Worm (Caenorhabditis elegans) whole organism, L4 larva: ENCODE results near the gene alkb-8.
"Not testable (repeated sequence)": the region's sequence is repeated elsewhere in the genome, so short reads cannot be mapped to it uniquely, and the experiment has no call there.

Experiments used
- R02D3.7 ChIP-seq: fragments of 150-350 bp; sonication (generic microtip); optimal IDR thresholded peaks from 3 replicates; lab custom pipeline; 2014; ENCODE audit warnings: missing biosample characterization, missing genetic modification characterization
- Y48G9A.11 ChIP-seq: fragments of 200-800 bp; sonication (Bioruptor generic); IDR thresholded peaks from 2 replicates; pipeline ENCODE4 v1.3.6; 2022; ENCODE audit warnings: missing genetic modification reagents, missing genetic modification characterization, missing compliant biosample characterization
- aha-1 ChIP-seq: fragments of 150-350 bp; peaks from one replicate; lab custom pipeline; 2014; ENCODE audit warnings: missing biosample characterization, missing genetic modification characterization
- aly-2 ChIP-seq: sonication (generic microtip); optimal IDR thresholded peaks from 2 replicates; lab custom pipeline; 2018; ENCODE audit warnings: missing biosample characterization, missing genetic modification characterization
- ceh-44 ChIP-seq: fragments of 200-800 bp; sonication (Bioruptor generic); IDR thresholded peaks from 2 replicates; pipeline ENCODE4 v1.3.6; 2022; ENCODE audit warnings: missing genetic modification reagents, missing genetic modification characterization, missing compliant biosample characterization
- ctbp-1 ChIP-seq: fragments of 200-800 bp; sonication (Bioruptor generic); IDR thresholded peaks from 2 replicates; pipeline ENCODE4 v1.3.6; 2022; ENCODE audit warnings: missing genetic modification reagents, missing genetic modification characterization, missing compliant biosample characterization
- dmd-6 ChIP-seq: fragments of 200-800 bp; sonication (Bioruptor generic); IDR thresholded peaks from 2 replicates; pipeline ENCODE4 v1.3.6; 2022; ENCODE audit warnings: missing genetic modification reagents, missing genetic modification characterization, missing compliant biosample characterization
- dmd-9 ChIP-seq: fragments of 200-800 bp; sonication (Bioruptor generic); IDR thresholded peaks from 2 replicates; pipeline ENCODE4 v1.3.6; 2022; ENCODE audit warnings: missing genetic modification reagents, missing genetic modification characterization, missing compliant biosample characterization
- duxl-1 ChIP-seq: sonication (generic microtip); optimal IDR thresholded peaks from 2 replicates; lab custom pipeline; 2016; ENCODE audit warnings: mild to moderate bottlenecking, missing genetic modification characterization, moderate library complexity, missing compliant biosample characterization; ENCODE audit not compliant: poor library complexity
- dve-1 ChIP-seq: sonication (generic microtip); optimal IDR thresholded peaks from 2 replicates; lab custom pipeline; 2017; ENCODE audit warnings: antibody characterized with exemption, mild to moderate bottlenecking, missing genetic modification characterization, missing compliant biosample characterization; ENCODE audit not compliant: insufficient read depth
- hlh-30 ChIP-seq: sonication (generic microtip); optimal IDR thresholded peaks from 2 replicates; lab custom pipeline; 2017; ENCODE audit warnings: antibody characterized with exemption, mild to moderate bottlenecking, missing genetic modification characterization, missing compliant biosample characterization; ENCODE audit not compliant: insufficient read depth
- hmg-1.1 ChIP-seq: fragments of 200-800 bp; sonication (Bioruptor generic); IDR thresholded peaks from 2 replicates; pipeline ENCODE4 v1.3.6; 2022; ENCODE audit warnings: missing genetic modification reagents, missing genetic modification characterization, missing compliant biosample characterization
- lin-1 ChIP-seq: fragments of 200-800 bp; sonication (Bioruptor generic); IDR thresholded peaks from 2 replicates; pipeline ENCODE4 v1.3.6; 2022; ENCODE audit warnings: missing genetic modification reagents, missing genetic modification characterization, missing compliant biosample characterization
- lin-29 ChIP-seq: fragments of 200-800 bp; sonication (Bioruptor generic); IDR thresholded peaks from 2 replicates; pipeline ENCODE4 v1.3.6; 2022; ENCODE audit warnings: missing genetic modification reagents, missing genetic modification characterization, missing compliant biosample characterization
- lin-38 ChIP-seq: fragments of 200-800 bp; sonication (Bioruptor generic); IDR thresholded peaks from 2 replicates; pipeline ENCODE4 v1.3.6; 2022; ENCODE audit warnings: missing genetic modification reagents, missing genetic modification characterization, missing compliant biosample characterization
- madf-5 ChIP-seq, 2 experiments: fragments of 200-800 bp; sonication (Bioruptor generic); IDR thresholded peaks; 2 replicates each; pipeline ENCODE4 v1.3.6; 2022; ENCODE audit warnings: missing compliant biosample characterization in 2 of 2, missing genetic modification characterization in 2 of 2
- mdt-29 ChIP-seq: fragments of 200-800 bp; sonication (Bioruptor generic); IDR thresholded peaks from 2 replicates; pipeline ENCODE4 v1.3.6; 2022; ENCODE audit warnings: missing genetic modification reagents, missing genetic modification characterization, missing compliant biosample characterization
- mep-1 ChIP-seq: fragments of 150-350 bp; sonication (generic microtip); optimal IDR thresholded peaks from 3 replicates; lab custom pipeline; 2014; ENCODE audit warnings: missing biosample characterization, missing genetic modification characterization
- mxl-2 ChIP-seq: fragments of 200-800 bp; sonication (Bioruptor generic); conservative IDR thresholded peaks from 2 replicates; pipeline ENCODE4 v1.3.6; 2022; ENCODE audit warnings: missing genetic modification reagents, missing genetic modification characterization, missing compliant biosample characterization
- nhr-42 ChIP-seq: fragments of 200-800 bp; sonication (Bioruptor generic); IDR thresholded peaks from 2 replicates; pipeline ENCODE4 v1.3.6; 2022; ENCODE audit warnings: missing genetic modification characterization, missing compliant biosample characterization
- pha-4 ChIP-seq, 2 experiments: fragments of 150-350 bp in 1 of 2; fragments of 200-800 bp in 1 of 2; sonication (Bioruptor generic) in 1 of 2; IDR thresholded peaks in 1 of 2; optimal IDR thresholded peaks in 1 of 2; 2 replicates each; pipeline versions ENCODE4 v1.3.6 to Lab custom; 2014 to 2022; ENCODE audit warnings: missing genetic modification characterization in 2 of 2, missing genetic modification reagents in 2 of 2, missing biosample characterization in 1 of 2, missing compliant biosample characterization in 1 of 2
- php-3 ChIP-seq: fragments of 200-800 bp; sonication (Bioruptor generic); IDR thresholded peaks from 2 replicates; pipeline ENCODE4 v1.3.6; 2022; ENCODE audit warnings: missing genetic modification reagents, missing genetic modification characterization, missing compliant biosample characterization
- rbr-2 ChIP-seq: sonication (generic microtip); optimal IDR thresholded peaks from 2 replicates; lab custom pipeline; 2016; ENCODE audit warnings: missing genotype, missing genetic modification characterization, missing compliant biosample characterization
- set-16 ChIP-seq: fragments of 200-800 bp; sonication (Bioruptor generic); IDR thresholded peaks from 2 replicates; pipeline ENCODE4 v1.3.6; 2022; ENCODE audit warnings: missing genetic modification reagents, missing genetic modification characterization, missing compliant biosample characterization
- snpc-1.2 ChIP-seq: fragments of 200-800 bp; sonication (Bioruptor generic); IDR thresholded peaks from 2 replicates; pipeline ENCODE4 v1.3.6; 2022; ENCODE audit warnings: missing genetic modification reagents, missing genetic modification characterization, missing compliant biosample characterization
- tra-1 ChIP-seq: fragments of 200-800 bp; sonication (Bioruptor generic); IDR thresholded peaks from 2 replicates; pipeline ENCODE4 v1.3.6; 2022; ENCODE audit warnings: missing genetic modification reagents, missing genetic modification characterization, missing compliant biosample characterization
- unc-62 ChIP-seq, 3 experiments: fragments of 150-350 bp in 1 of 3; sonication (generic microtip); optimal IDR thresholded peaks in 2 of 3; peaks in 1 of 3; 1 replicate in 1 of 3; 2 replicates in 2 of 3; lab custom pipeline; 2014 to 2017; ENCODE audit warnings: missing biosample characterization in 3 of 3, missing genetic modification characterization in 3 of 3, missing genetic modification reagents in 3 of 3, missing genotype in 1 of 3
- zag-1 ChIP-seq: fragments of 150-350 bp; optimal IDR thresholded peaks from 2 replicates; lab custom pipeline; 2014; ENCODE audit warnings: missing biosample characterization, missing genetic modification characterization
- zfp-2 ChIP-seq: sonication (generic microtip); optimal IDR thresholded peaks from 2 replicates; lab custom pipeline; 2016; ENCODE audit warnings: mild to moderate bottlenecking, missing genetic modification characterization, missing compliant biosample characterization
- zfp-3 ChIP-seq: fragments of 200-800 bp; sonication (Bioruptor generic); conservative IDR thresholded peaks from 2 replicates; pipeline ENCODE4 v1.3.6; 2022; ENCODE audit warnings: missing genetic modification reagents, missing genetic modification characterization, missing compliant biosample characterization
- ztf-11 ChIP-seq: fragments of 150-350 bp; optimal IDR thresholded peaks from 2 replicates; lab custom pipeline; 2014; ENCODE audit warnings: missing biosample characterization, missing genetic modification characterization

alkb-8 gene

DNA sequence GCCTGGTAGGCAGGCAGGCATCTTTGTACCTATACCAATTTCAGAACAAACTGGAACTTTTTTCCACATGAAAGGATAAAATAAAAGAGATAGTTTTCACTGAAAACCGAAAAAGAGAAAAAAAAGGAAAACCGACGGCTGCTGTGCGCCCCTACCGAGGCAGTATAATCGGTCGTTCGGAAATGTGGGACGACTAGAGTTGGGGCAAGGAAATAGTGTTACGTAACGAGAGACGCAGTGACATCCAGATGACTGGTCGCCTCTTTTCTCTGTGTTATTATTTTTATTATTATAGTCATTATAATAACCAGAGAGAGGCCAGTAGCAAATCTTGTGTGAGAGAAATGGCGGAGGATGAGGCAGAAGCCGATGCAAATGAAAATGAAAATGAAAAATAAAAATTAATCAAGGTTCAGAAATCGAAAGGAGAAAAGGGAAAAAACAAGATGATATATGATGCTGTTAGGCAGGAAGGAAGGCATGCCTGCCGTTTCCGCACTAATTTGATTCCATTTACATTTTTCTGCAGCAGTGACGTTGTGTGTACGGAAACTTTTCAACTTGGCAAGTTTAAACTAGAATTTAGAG is 27.7 kb upstream of the alkb-8 start:
- peak; percentile 17 for TF ChIP-seq mep-1 (tag; lab: Kevin White, UChicago)
- peak in 1 of 2 experiments; percentile 8 for TF ChIP-seq unc-62 (GFP tag; optimal IDR thresholded peaks at IDR 0.05 in 1 of 2; lab: Kevin White, UChicago)
- no peak for TF ChIP-seq unc-62 (tag; optimal IDR thresholded peaks at IDR 0.05; lab: Kevin White, UChicago)
- no peak for TF ChIP-seq zfp-3
- peak; percentile 48 for TF ChIP-seq aha-1 (tag; lab: Kevin White, UChicago)
- TF ChIP-seq dve-1 (tag; lab: Kevin White, UChicago), result no peak
- peak; percentile 31 for TF ChIP-seq rbr-2 (tag; lab: Kevin White, UChicago)

- TF ChIP-seq hlh-30 (tag; lab: Kevin White, UChicago), result no peak
- no peak for TF ChIP-seq php-3 (GFP tag; lab: Robert Waterston, UW)
- TF ChIP-seq aly-2 (tag; lab: Kevin White, UChicago), result no peak
- TF ChIP-seq aha-1 (tag; lab: Kevin White, UChicago), result peak; percentile 91
- peak; percentile 0 for TF ChIP-seq dve-1 (tag; lab: Kevin White, UChicago)
- TF ChIP-seq, all 104 proteins: peak for 2
Observed at ce11 chrIII:3682869-3683403, 26.2 kb upstream of the alkb-8 start.

- TF ChIP-seq duxl-1 (no peak), aha-1 (tag; lab: Kevin White, UChicago) (peak; percentile 70), zag-1 (tag; lab: Kevin White, UChicago) (no peak), zfp-2 (tag; lab: Kevin White, UChicago) (no peak), madf-5 (GFP tag; IDR thresholded peaks at IDR 0.05; lab: Robert Waterston, UW) (no peak)
Observed at ce11 chrIII:3692516-3692915, 16.6 kb upstream of the alkb-8 start.

ce11 chrIII:3694572-3694971 is 14.6 kb upstream of the alkb-8 start, which contains the start of gene npr-15:
Gene npr-15 (minus strand): TSS chrIII:3694672.
- TF ChIP-seq ztf-11 (tag; lab: Kevin White, UChicago) (no peak), R02D3.7 (no peak)
- TF ChIP-seq, all 104 proteins: peak for 0

DNA sequence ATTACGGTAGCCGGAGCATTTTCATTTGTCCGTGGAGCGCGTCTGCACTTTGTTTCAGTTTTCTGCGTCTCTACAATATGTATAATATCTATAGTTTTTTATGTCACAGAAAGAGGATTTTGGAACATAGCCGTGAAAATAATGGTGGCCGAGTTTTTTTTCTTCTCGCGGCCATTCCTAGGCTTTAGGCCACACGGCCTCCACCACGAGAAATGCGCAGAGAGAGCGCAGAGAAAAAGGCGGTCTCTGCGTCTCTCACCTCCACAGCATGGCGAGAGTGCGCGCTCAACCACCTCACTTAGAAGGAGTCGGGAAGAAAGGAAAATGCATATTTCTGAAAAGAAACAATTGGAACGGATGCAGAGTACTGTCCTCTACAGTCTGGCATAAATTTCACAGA is 13.7 kb upstream of the alkb-8 start:
- TF ChIP-seq hmg-1.1, result peak; percentile 88
- TF ChIP-seq tra-1 (GFP tag; lab: Robert Waterston, UW), result peak; percentile 73
- 0 out of 2 replicates have a peak, but pooled peaks have one; percentile 65 for TF ChIP-seq dmd-9 (GFP tag; lab: Robert Waterston, UW)
- peak; percentile 44; the same call in 1 of the 2 replicates for TF ChIP-seq lin-1 (GFP tag; lab: Robert Waterston, UW)
- peak; percentile 65; the same call in 1 of the 2 replicates for TF ChIP-seq mxl-2 (GFP tag; lab: Robert Waterston, UW)
- peak; percentile 66; the same call in 1 of the 2 replicates for TF ChIP-seq ctbp-1 (GFP tag; lab: Robert Waterston, UW)
- peak; percentile 64; the same call in 1 of the 2 replicates for TF ChIP-seq zfp-3
- peak; percentile 69; the same call in 1 of the 2 replicates for TF ChIP-seq lin-29 (GFP tag; lab: Robert Waterston, UW)
- 0 out of 2 replicates have a peak, but pooled peaks have one; percentile 46 for TF ChIP-seq mdt-29
- TF ChIP-seq nhr-42 (GFP tag; lab: Robert Waterston, UW), result peak; percentile 70; the same call in 1 of the 2 replicates
- peak; percentile 88 for TF ChIP-seq lin-38 (GFP tag; lab: Robert Waterston, UW)
- peak; percentile 20 for TF ChIP-seq rbr-2 (tag; lab: Kevin White, UChicago)
- peak; percentile 71 for TF ChIP-seq set-16 (GFP tag; lab: Robert Waterston, UW)
- peak; percentile 23; the same call in 1 of the 2 replicates for TF ChIP-seq snpc-1.2
- TF ChIP-seq php-3 (GFP tag; lab: Robert Waterston, UW), result 0 out of 2 replicates have a peak, but pooled peaks have one; percentile 63
- TF ChIP-seq ceh-44 (GFP tag; lab: Robert Waterston, UW), result 0 out of 2 replicates have a peak, but pooled peaks have one; percentile 17
- peak; percentile 62 for TF ChIP-seq dmd-6 (GFP tag; lab: Robert Waterston, UW)
- TF ChIP-seq pha-4 (GFP tag; IDR thresholded peaks at IDR 0.05; lab: Robert Waterston, UW), result 0 out of 2 replicates have a peak, but pooled peaks have one; percentile 39
- not testable (repeated sequence) for TF ChIP-seq pha-4 (tag; optimal IDR thresholded peaks at IDR 0.05; lab: Kevin White, UChicago)
- TF ChIP-seq Y48G9A.11 (GFP tag; lab: Robert Waterston, UW), result 0 out of 2 replicates have a peak, but pooled peaks have one; percentile 25
